Worm (Caenorhabditis elegans) whole organism, L1 larva: ENCODE data around the gene F13D12.8.

Experiments used
- C16A3.4 ChIP-seq: fragments of 150-350 bp; optimal IDR thresholded peaks from 2 replicates; lab custom pipeline; 2014; ENCODE audit warnings: missing biosample characterization, missing genetic modification characterization
- F16B12.6 ChIP-seq: fragments of 150-350 bp; optimal IDR thresholded peaks from 2 replicates; lab custom pipeline; 2014; ENCODE audit warnings: missing biosample characterization, missing genetic modification characterization
- aly-2 ChIP-seq: fragments of 150-350 bp; optimal IDR thresholded peaks from 2 replicates; lab custom pipeline; 2014; ENCODE audit warnings: missing biosample characterization, missing genetic modification characterization
- blmp-1 ChIP-seq: fragments of 150-350 bp; optimal IDR thresholded peaks from 2 replicates; lab custom pipeline; 2014; ENCODE audit warnings: missing biosample characterization, missing genetic modification characterization
- ceh-82 ChIP-seq, 3 experiments: fragments of 150-350 bp in 1 of 3; sonication (generic microtip) in 2 of 3; optimal IDR thresholded peaks; 2 replicates each; lab custom pipeline; 2014 to 2017; ENCODE audit warnings: missing biosample characterization in 3 of 3, missing genetic modification characterization in 3 of 3
- ces-1 ChIP-seq: fragments of 150-350 bp; optimal IDR thresholded peaks from 2 replicates; lab custom pipeline; 2014; ENCODE audit warnings: missing biosample characterization, missing genetic modification reagents, missing genetic modification characterization
- dpl-1 ChIP-seq, 3 experiments: fragments of 150-350 bp in 2 of 3; sonication (generic microtip) in 1 of 3; optimal IDR thresholded peaks; 2 replicates each; lab custom pipeline; 2014 to 2017; ENCODE audit warnings: missing biosample characterization in 3 of 3, missing genetic modification characterization in 3 of 3, missing genetic modification reagents in 3 of 3
- dsc-1 ChIP-seq: sonication (generic microtip); optimal IDR thresholded peaks from 2 replicates; lab custom pipeline; 2016; ENCODE audit warnings: mild to moderate bottlenecking, missing genetic modification characterization, missing compliant biosample characterization
- efl-1 ChIP-seq, 4 experiments: fragments of 150-350 bp; optimal IDR thresholded peaks in 3 of 4; peaks in 1 of 4; 1 replicate in 1 of 4; 2 replicates in 3 of 4; lab custom pipeline; 2014; ENCODE audit warnings: missing biosample characterization in 2 of 4, missing genetic modification characterization in 2 of 4, missing genetic modification reagents in 2 of 4
- egl-13 ChIP-seq: sonication (generic microtip); optimal IDR thresholded peaks from 2 replicates; lab custom pipeline; 2016; ENCODE audit warnings: missing genotype, missing genetic modification reagents, missing genetic modification characterization, missing compliant biosample characterization
- elt-3 ChIP-seq, 6 experiments: fragments of 150-350 bp in 1 of 6; sonication (generic microtip); optimal IDR thresholded peaks; 2 replicates each; lab custom pipeline; 2017 to 2018; ENCODE audit warnings: missing biosample characterization in 6 of 6, missing genetic modification characterization in 6 of 6, inconsistent platforms in 1 of 6
- fkh-4 ChIP-seq: sonication (generic microtip); optimal IDR thresholded peaks from 2 replicates; lab custom pipeline; 2016; ENCODE audit warnings: missing compliant biosample characterization, missing genetic modification characterization, borderline replicate concordance
- fos-1 ChIP-seq: fragments of 150-350 bp; optimal IDR thresholded peaks from 2 replicates; lab custom pipeline; 2014; ENCODE audit warnings: missing biosample characterization, missing genetic modification characterization
- grh-1 ChIP-seq: fragments of 200-800 bp; sonication (Bioruptor generic); IDR thresholded peaks from 2 replicates; pipeline ENCODE4 v1.3.6; 2022; ENCODE audit warnings: missing genetic modification reagents, missing genetic modification characterization, missing compliant biosample characterization
- hlh-17 ChIP-seq: fragments of 200-800 bp; sonication (Bioruptor generic); optimal IDR thresholded peaks from 2 replicates; lab custom pipeline; 2018; ENCODE audit warnings: missing genetic modification characterization, mild to moderate bottlenecking, missing compliant biosample characterization, moderate library complexity, borderline replicate concordance
- hlh-4 ChIP-seq: sonication (generic microtip); optimal IDR thresholded peaks from 2 replicates; lab custom pipeline; 2016; ENCODE audit warnings: mild to moderate bottlenecking, missing genetic modification characterization, missing compliant biosample characterization
- hpl-2 ChIP-seq: fragments of 150-350 bp; optimal IDR thresholded peaks from 2 replicates; lab custom pipeline; 2014; ENCODE audit warnings: missing biosample characterization, missing genetic modification reagents, missing genetic modification characterization
- isw-1 ChIP-seq: fragments of 200-800 bp; sonication (Bioruptor generic); IDR thresholded peaks from 2 replicates; pipeline ENCODE4 v1.3.6; 2022; ENCODE audit warnings: missing genetic modification characterization, missing compliant biosample characterization
- jun-1 ChIP-seq: fragments of 150-350 bp; optimal IDR thresholded peaks from 2 replicates; lab custom pipeline; 2014; ENCODE audit warnings: missing biosample characterization, missing genetic modification reagents, missing genetic modification characterization
- lin-14 ChIP-seq: fragments of 200-800 bp; sonication (Bioruptor generic); optimal IDR thresholded peaks from 2 replicates; lab custom pipeline; 2018; ENCODE audit warnings: mild to moderate bottlenecking, missing genetic modification characterization, moderate library complexity, missing compliant biosample characterization
- mab-9 ChIP-seq: fragments of 200-800 bp; sonication (Bioruptor generic); IDR thresholded peaks from 2 replicates; pipeline ENCODE4 v1.3.6; 2022; ENCODE audit warnings: missing genetic modification reagents, missing genetic modification characterization, missing compliant biosample characterization
- mdl-1 ChIP-seq, 2 experiments: fragments of 150-350 bp; optimal IDR thresholded peaks; 2 replicates each; lab custom pipeline; 2014 to 2017; ENCODE audit warnings: missing biosample characterization in 2 of 2, missing genetic modification characterization in 2 of 2, inconsistent platforms in 1 of 2
- mep-1 ChIP-seq: fragments of 150-350 bp; optimal IDR thresholded peaks from 2 replicates; lab custom pipeline; 2014; ENCODE audit warnings: missing biosample characterization, missing genetic modification characterization
- nhr-11 ChIP-seq: fragments of 150-350 bp; optimal IDR thresholded peaks from 2 replicates; lab custom pipeline; 2014; ENCODE audit warnings: missing biosample characterization, missing genetic modification characterization
- nhr-28 ChIP-seq: fragments of 150-350 bp; optimal IDR thresholded peaks from 2 replicates; lab custom pipeline; 2014; ENCODE audit warnings: missing biosample characterization, missing genetic modification characterization
- nhr-47 ChIP-seq: sonication (generic microtip); optimal IDR thresholded peaks from 2 replicates; lab custom pipeline; 2016; ENCODE audit warnings: mild to moderate bottlenecking, missing genetic modification characterization, moderate library complexity, missing compliant biosample characterization
- nhr-77 ChIP-seq: fragments of 150-350 bp; optimal IDR thresholded peaks from 2 replicates; lab custom pipeline; 2014; ENCODE audit warnings: missing biosample characterization, missing genetic modification characterization
- nhr-84 ChIP-seq: sonication (generic microtip); optimal IDR thresholded peaks from 2 replicates; lab custom pipeline; 2017; ENCODE audit warnings: missing biosample characterization, missing genetic modification characterization
- nhr-90 ChIP-seq: sonication (generic microtip); optimal IDR thresholded peaks from 2 replicates; lab custom pipeline; 2016; ENCODE audit warnings: mild to moderate bottlenecking, missing genetic modification characterization, missing compliant biosample characterization; ENCODE audit not compliant: poor library complexity
- pax-3 ChIP-seq: fragments of 200-800 bp; sonication (Bioruptor generic); optimal IDR thresholded peaks from 2 replicates; lab custom pipeline; 2018; ENCODE audit warnings: mild to moderate bottlenecking, missing genetic modification characterization, moderate library complexity, missing compliant biosample characterization
- pqm-1 ChIP-seq: sonication (generic microtip); optimal IDR thresholded peaks from 3 replicates; lab custom pipeline; 2017; ENCODE audit warnings: missing biosample characterization, missing genetic modification characterization
- snpc-4 ChIP-seq: fragments of 150-350 bp; optimal IDR thresholded peaks from 2 replicates; lab custom pipeline; 2014; ENCODE audit warnings: missing biosample characterization, missing genetic modification characterization
- snu-23 ChIP-seq: sonication (generic microtip); optimal IDR thresholded peaks from 2 replicates; lab custom pipeline; 2016; ENCODE audit warnings: missing genetic modification characterization, missing compliant biosample characterization
- sox-4 ChIP-seq: sonication (generic microtip); optimal IDR thresholded peaks from 2 replicates; lab custom pipeline; 2016; ENCODE audit warnings: missing genetic modification characterization, missing compliant biosample characterization
- sptf-1 ChIP-seq: fragments of 150-350 bp; optimal IDR thresholded peaks from 2 replicates; lab custom pipeline; 2014; ENCODE audit warnings: missing biosample characterization, missing genetic modification characterization
- sup-37 ChIP-seq: fragments of 200-800 bp; sonication (Bioruptor generic); optimal IDR thresholded peaks from 2 replicates; lab custom pipeline; 2018; ENCODE audit warnings: mild to moderate bottlenecking, missing genetic modification characterization, missing compliant biosample characterization
- swsn-7 ChIP-seq: sonication (generic microtip); optimal IDR thresholded peaks from 2 replicates; lab custom pipeline; 2016; ENCODE audit warnings: missing genetic modification characterization, missing compliant biosample characterization
- unc-130 ChIP-seq: fragments of 150-350 bp; optimal IDR thresholded peaks from 2 replicates; lab custom pipeline; 2017; ENCODE audit warnings: missing biosample characterization, missing genetic modification characterization, inconsistent platforms
- unc-30 ChIP-seq: sonication (generic microtip); optimal IDR thresholded peaks from 2 replicates; lab custom pipeline; 2017; ENCODE audit warnings: missing biosample characterization, missing genetic modification characterization
- vab-15 ChIP-seq: sonication (generic microtip); optimal IDR thresholded peaks from 2 replicates; lab custom pipeline; 2017; ENCODE audit warnings: missing genotype, mild to moderate bottlenecking, missing genetic modification characterization, missing compliant biosample characterization
- zag-1 ChIP-seq: fragments of 150-350 bp; optimal IDR thresholded peaks from 2 replicates; lab custom pipeline; 2014; ENCODE audit warnings: missing biosample characterization, missing genetic modification characterization
- ztf-11 ChIP-seq, 2 experiments: sonication (generic microtip); optimal IDR thresholded peaks; 2 replicates each; lab custom pipeline; 2016 to 2017; ENCODE audit warnings: missing genetic modification characterization in 2 of 2, missing biosample characterization in 1 of 2, missing compliant biosample characterization in 1 of 2
- ztf-4 ChIP-seq: fragments of 150-350 bp; optimal IDR thresholded peaks from 2 replicates; lab custom pipeline; 2014; ENCODE audit warnings: missing biosample characterization, missing genetic modification characterization

F13D12.8 gene

DNA sequence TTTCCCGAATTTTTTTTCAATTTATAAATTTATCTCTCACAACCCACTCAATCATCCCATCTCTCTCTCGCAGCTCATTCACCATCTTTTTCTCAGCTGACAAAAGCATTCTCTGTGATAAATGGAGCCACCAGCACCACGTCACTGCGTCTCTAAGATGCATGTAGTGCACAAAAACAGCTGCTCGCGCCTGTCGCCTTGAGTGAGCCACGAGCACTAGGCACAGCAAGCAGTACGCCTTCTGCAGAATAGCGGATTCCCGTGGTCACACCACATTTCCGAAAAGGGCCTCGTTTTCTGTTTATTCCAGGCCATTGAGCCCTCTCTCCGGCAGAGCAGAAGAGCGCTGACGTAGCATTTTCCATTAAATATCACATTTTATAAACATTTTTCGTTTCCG, 18.8 kb downstream of the F13D12.8 start, which contains the start of gene F13D12.10 (continued):
- TF ChIP-seq ces-1 (no peak), unc-30 (tag; lab: Kevin White, UChicago) (no peak), fos-1 (tag; lab: Kevin White, UChicago) (no peak), ceh-82 (tag; optimal IDR thresholded peaks at IDR 0.05; lab: Kevin White, UChicago) (no peak), vab-15 (tag; lab: Kevin White, UChicago) (no peak), efl-1 (optimal IDR thresholded peaks at IDR 0.05; lab: Kevin White, UChicago) (peak in 1 of 2 experiments; percentile 23), efl-1 (GFP tag; optimal IDR thresholded peaks at IDR 0.05 in 1 of 2; lab: Kevin White, UChicago) (peak in 1 of 2 experiments; percentile 68), nhr-28 (tag; lab: Kevin White, UChicago) (no peak), mdl-1 (tag; optimal IDR thresholded peaks at IDR 0.05; lab: Kevin White, UChicago) (peak in 1 of 2 experiments; percentile 45), nhr-77 (tag; lab: Kevin White, UChicago) (no peak), jun-1 (tag; lab: Kevin White, UChicago) (no peak), nhr-11 (tag; lab: Kevin White, UChicago) (no peak), dsc-1 (tag; lab: Kevin White, UChicago) (no peak), swsn-7 (peak; percentile 39), nhr-47 (tag; lab: Kevin White, UChicago) (peak; percentile 10), hpl-2 (GFP tag; lab: Kevin White, UChicago) (no peak), mep-1 (tag; lab: Kevin White, UChicago) (no peak), zag-1 (no peak), pax-3 (tag; lab: Kevin White, UChicago) (no peak), unc-130 (tag; lab: Kevin White, UChicago) (no peak), nhr-84 (tag; lab: Kevin White, UChicago) (no peak), hlh-17 (GFP tag; lab: Kevin White, UChicago) (no peak), elt-3 (tag; optimal IDR thresholded peaks at IDR 0.05; lab: Kevin White, UChicago) (no peak), lin-14 (GFP tag; lab: Kevin White, UChicago) (peak; percentile 83), grh-1 (no peak), egl-13 (tag; lab: Kevin White, UChicago) (no peak), isw-1 (GFP tag; lab: Robert Waterston, UW) (no peak), sptf-1 (no peak), F16B12.6 (tag; lab: Kevin White, UChicago) (no peak), hlh-4 (tag; lab: Kevin White, UChicago) (no peak), snpc-4 (tag; lab: Kevin White, UChicago) (no peak)

- TF ChIP-seq ztf-4 (tag; lab: Kevin White, UChicago) (no peak), blmp-1 (tag; lab: Kevin White, UChicago) (peak; percentile 97), dpl-1 (GFP tag; optimal IDR thresholded peaks at IDR 0.05; lab: Kevin White, UChicago) (no peak), efl-1 (optimal IDR thresholded peaks at IDR 0.05; lab: Kevin White, UChicago) (no peak), efl-1 (GFP tag; optimal IDR thresholded peaks at IDR 0.05 in 1 of 2; lab: Kevin White, UChicago) (peak in 1 of 2 experiments; percentile 15), nhr-90 (tag; lab: Kevin White, UChicago) (no peak)
Observed at ce11 chrII:11710771-11711170, 21.6 kb downstream of the F13D12.8 start.

DNA sequence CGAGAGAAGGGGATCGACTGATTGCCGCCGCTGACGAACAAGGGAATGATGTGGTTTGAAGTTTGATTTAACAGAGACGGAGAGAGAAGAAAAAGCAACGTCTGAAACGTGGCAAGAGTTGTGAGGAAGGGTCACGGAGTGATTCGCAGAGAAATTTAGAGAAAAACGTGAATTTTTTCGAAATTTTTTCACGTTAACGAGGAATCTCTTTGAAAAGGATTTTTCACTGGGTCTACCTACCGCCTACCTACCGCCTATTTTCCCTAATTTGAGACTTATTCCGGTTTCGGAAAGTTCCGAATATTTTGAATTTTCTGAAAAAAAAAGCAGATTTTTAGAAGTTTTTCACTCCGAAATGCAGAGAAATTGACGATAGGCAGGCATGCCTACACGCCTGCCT, 22.9 kb downstream of the F13D12.8 start, which contains the start of gene fcmt-1:
Gene fcmt-1 (minus strand): TSS at position 101 of the 400 bp plus-strand sequence.
- no peak for TF ChIP-seq mep-1 (tag; lab: Kevin White, UChicago)
- TF ChIP-seq pax-3 (tag; lab: Kevin White, UChicago) = no peak
- TF ChIP-seq egl-13 (tag; lab: Kevin White, UChicago) = no peak
- TF ChIP-seq mab-9 (GFP tag; lab: Robert Waterston, UW) = no peak
- no peak for TF ChIP-seq C16A3.4 (tag; lab: Kevin White, UChicago)
- TF ChIP-seq fkh-4 = no peak
- TF ChIP-seq sptf-1 = no peak
- no peak for TF ChIP-seq nhr-11 (tag; lab: Kevin White, UChicago)
- no peak for TF ChIP-seq sox-4 (tag; lab: Kevin White, UChicago)
- no peak for TF ChIP-seq aly-2 (tag; lab: Kevin White, UChicago)
- no peak for TF ChIP-seq snu-23 (GFP tag; lab: Kevin White, UChicago)
- no peak for TF ChIP-seq sup-37 (GFP tag; lab: Kevin White, UChicago)
- no peak for TF ChIP-seq pqm-1 (tag; lab: Kevin White, UChicago)
- TF ChIP-seq ztf-11 (tag; optimal IDR thresholded peaks at IDR 0.05; lab: Kevin White, UChicago) = no peak
- TF ChIP-seq, all 84 proteins: peak for 0
